Fruit fly (Drosophila melanogaster) whole organism, larva: ENCODE data around the gene Lgr4.

Experiments used
- noc ChIP-seq: fragments of 200-800 bp; sonication (Bioruptor generic); optimal IDR thresholded peaks from 3 replicates; lab custom pipeline; 2019; ENCODE audit warnings: missing biosample characterization, mild to moderate bottlenecking, missing genetic modification characterization, moderate library complexity

Lgr4 gene

dm6 chrX:13189032-13189431 lies at the start of gene Lgr4:
Gene Lgr4 (minus strand): TSS chrX:13189164.
- TF ChIP-seq noc (tag; lab: Kevin White, UChicago) = no peak

dm6 chrX:13238294-13238917 lies 49.4 kb upstream of the Lgr4 start:
- no peak for TF ChIP-seq noc (tag; lab: Kevin White, UChicago)

DNA sequence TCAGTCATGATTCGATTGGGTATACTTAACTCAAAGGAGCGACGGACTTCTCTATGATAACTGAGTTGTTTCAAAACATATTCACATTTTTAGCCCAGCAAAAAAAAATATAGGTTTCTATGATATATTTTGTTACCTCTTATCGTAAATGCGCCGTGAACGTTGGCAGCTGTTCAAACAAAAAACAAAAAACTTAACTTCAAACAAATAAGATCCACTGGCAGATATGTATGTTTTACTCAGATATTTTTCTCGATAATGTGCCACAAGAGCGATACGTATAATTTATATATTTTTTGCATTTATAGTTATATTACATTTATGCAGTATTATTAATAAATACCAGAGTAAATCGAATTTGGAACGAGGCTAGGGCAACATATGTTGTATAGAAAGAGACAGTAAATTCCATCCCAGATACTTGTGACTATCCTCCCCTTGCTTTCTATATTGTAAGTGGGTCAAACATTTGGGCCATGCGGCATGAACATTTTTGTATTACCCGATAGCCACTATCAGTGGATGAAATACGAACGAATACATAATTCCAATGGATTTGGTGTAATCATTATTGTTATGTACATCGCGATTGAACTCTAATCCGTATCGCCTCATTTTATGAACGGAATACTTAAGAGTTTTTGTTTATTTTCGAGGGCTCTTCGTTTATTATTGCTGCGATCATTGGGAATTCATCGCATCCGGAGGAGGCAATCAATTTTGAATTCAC lies 47.7 kb upstream of the Lgr4 start, which contains the start of gene CG32639:
Gene CG32639, minus strand, starts transcription at position 51 of the 730 bp plus-strand sequence.
- TF ChIP-seq noc (tag; lab: Kevin White, UChicago) = no peak

- no peak for TF ChIP-seq noc (tag; lab: Kevin White, UChicago)
These were observed 45.9 kb upstream of the Lgr4 start for dm6 chrX:13234738-13235470.

DNA sequence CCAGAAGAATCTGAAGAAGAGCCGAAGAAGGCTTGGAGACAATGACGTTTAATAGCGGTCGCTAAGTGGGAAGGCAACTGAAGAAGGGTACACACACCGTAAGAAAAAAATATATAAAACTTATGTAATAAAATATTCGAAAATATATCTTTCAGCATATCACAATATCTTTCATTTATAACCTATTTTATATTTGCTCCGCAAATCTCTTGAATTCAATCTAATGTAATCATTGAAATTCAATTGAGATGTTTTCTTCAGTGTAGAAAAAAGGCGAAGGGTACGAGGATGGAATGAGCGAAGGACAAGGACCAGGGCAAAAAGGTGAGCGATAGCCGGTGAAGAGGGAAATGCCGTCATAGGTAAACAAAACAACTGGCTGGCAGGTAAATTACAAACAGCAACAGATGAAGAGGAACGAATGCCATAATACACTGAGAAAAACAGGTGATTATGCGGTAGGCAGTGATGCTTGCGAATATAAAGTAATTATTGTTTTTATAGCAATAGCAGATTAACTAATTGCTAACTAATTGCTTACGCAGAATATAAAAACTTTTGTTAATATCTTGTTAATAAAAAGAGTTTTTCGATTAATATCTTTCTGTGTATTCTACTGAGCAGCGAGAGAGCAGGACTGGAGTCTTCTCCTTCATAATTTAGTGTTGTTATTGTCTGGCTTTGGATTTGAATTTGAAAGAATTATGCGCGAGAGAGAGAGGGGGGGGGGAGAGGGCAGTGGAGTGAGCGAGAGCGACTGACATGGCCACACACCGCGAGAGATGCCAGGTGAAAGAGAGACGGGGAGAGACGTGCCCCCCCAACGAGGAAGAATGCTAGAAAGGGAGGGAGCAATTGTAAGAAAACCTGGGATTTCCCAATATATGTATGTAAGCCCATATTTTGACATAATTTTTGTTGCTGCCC lies 45.1 kb upstream of the Lgr4 start:
- TF ChIP-seq noc (tag; lab: Kevin White, UChicago) = peak; percentile 56

dm6 chrX:13232406-13233195 lies 43.6 kb upstream of the Lgr4 start:
- no peak for TF ChIP-seq noc (tag; lab: Kevin White, UChicago)

DNA sequence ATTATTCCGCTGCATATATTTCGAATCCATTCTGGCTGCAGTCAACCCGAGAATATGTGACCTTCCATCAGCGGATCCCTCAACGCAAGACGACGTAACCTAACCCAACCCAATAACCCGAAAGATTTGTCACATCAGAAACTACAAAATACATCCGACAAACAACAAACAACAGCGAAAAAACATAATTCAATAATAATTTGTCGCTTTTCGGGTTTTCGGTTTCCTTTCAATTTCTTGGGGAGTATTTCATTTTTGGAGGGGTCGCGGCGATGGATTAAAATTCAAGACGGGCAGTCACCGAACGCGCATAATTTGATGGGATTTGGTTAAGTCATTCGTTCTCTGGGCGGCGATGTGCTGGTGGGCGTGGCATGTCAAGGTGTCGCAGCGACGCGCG lies 42.0 kb upstream of the Lgr4 start:
- no peak for TF ChIP-seq noc (tag; lab: Kevin White, UChicago)

- TF ChIP-seq noc (tag; lab: Kevin White, UChicago) = no peak
These were observed 40.9 kb upstream of the Lgr4 start for dm6 chrX:13229824-13230223.

- no peak for TF ChIP-seq noc (tag; lab: Kevin White, UChicago)
These were observed 40.3 kb upstream of the Lgr4 start for dm6 chrX:13229217-13229616.

DNA sequence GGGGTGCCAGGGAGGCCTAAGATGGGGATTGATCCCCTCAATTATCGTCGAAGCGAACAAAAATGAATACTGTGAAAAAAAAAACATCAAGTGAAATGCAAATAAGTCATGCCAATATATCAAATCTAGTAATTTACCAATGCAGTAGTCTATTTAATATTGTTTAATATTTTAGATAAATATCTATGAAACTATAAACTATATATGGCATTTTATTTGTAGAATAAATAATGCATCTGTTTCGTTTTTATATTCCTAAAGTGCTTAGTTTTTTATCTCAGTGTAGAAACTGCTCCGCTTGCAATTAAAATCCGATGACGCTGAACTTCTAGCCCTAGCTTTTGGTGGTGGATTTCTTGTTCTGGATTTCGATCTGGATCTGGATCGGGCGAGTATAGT lies 39.2 kb upstream of the Lgr4 start:
- TF ChIP-seq noc (tag; lab: Kevin White, UChicago) = no peak

- no peak for TF ChIP-seq noc (tag; lab: Kevin White, UChicago)
These were observed 38.7 kb upstream of the Lgr4 start for dm6 chrX:13227505-13228207.

dm6 chrX:13226478-13226877 lies 37.5 kb upstream of the Lgr4 start:
- no peak for TF ChIP-seq noc (tag; lab: Kevin White, UChicago)

- no peak for TF ChIP-seq noc (tag; lab: Kevin White, UChicago)
These were observed 35.9 kb upstream of the Lgr4 start for dm6 chrX:13224846-13225245.

- TF ChIP-seq noc (tag; lab: Kevin White, UChicago) = no peak
These were observed 32.9 kb upstream of the Lgr4 start for dm6 chrX:13221835-13222234.
